Worm (Caenorhabditis elegans): ENCODE measurements around the gene unc-69.
"Not testable (repeated sequence)": the region's sequence is repeated elsewhere in the genome, so short reads cannot be mapped to it uniquely, and the experiment has no call there.

unc-69 gene

ce11 chrIII:10320228-10320705, 1.5 kb downstream of the unc-69 start:
- TF ChIP-seq efl-1 (optimal IDR thresholded peaks at IDR 0.05) = peak in 1 of 2 experiments; percentile 6
- not testable (repeated sequence) for TF ChIP-seq efl-1 (GFP tag; optimal IDR thresholded peaks at IDR 0.05 in 1 of 2)

- TF ChIP-seq efl-1 (optimal IDR thresholded peaks at IDR 0.05) (peak in 1 of 2 experiments; percentile 69), efl-1 (GFP tag; optimal IDR thresholded peaks at IDR 0.05 in 1 of 2) (peak; percentile 78 to 97), blmp-1 (tag; optimal IDR thresholded peaks at IDR 0.05) (peak; percentile 22), lin-35 (GFP tag; optimal IDR thresholded peaks at IDR 0.05) (peak; percentile 35 to 81), lsy-2 (tag; optimal IDR thresholded peaks at IDR 0.05) (peak in 1 of 2 experiments; percentile 1), rnt-1 (tag; optimal IDR thresholded peaks at IDR 0.05) (no peak), dpl-1 (GFP tag; optimal IDR thresholded peaks at IDR 0.05) (peak; percentile 57 to 75 (median 65)), F16B12.6 (tag; optimal IDR thresholded peaks at IDR 0.05) (peak; percentile 77), alr-1 (tag; optimal IDR thresholded peaks at IDR 0.05; ENCODE audit: borderline replicate concordance) (no peak)
These were observed 2.0 kb downstream of the unc-69 start, which contains the start of gene sas-7 for ce11 chrIII:10320788-10321187. Gene sas-7 (plus strand): TSS chrIII:10321019.

ce11 chrIII:10326327-10326726, 7.6 kb downstream of the unc-69 start:
- TF ChIP-seq nhr-237 (tag; optimal IDR thresholded peaks at IDR 0.05) (no peak), nhr-84 (tag; optimal IDR thresholded peaks at IDR 0.05) (no peak), swsn-7 (tag; optimal IDR thresholded peaks at IDR 0.05) (no peak), nhr-85 (tag) (no peak), rnt-1 (tag; optimal IDR thresholded peaks at IDR 0.05) (no peak), C34B4.2 (tag; optimal IDR thresholded peaks at IDR 0.05) (no peak), lir-3 (tag; optimal IDR thresholded peaks at IDR 0.05; ENCODE audit: poor library complexity) (no peak), sup-37 (GFP tag; optimal IDR thresholded peaks at IDR 0.05) (no peak), hpl-2 (GFP tag; optimal IDR thresholded peaks at IDR 0.05) (no peak), ces-1 (GFP tag; optimal IDR thresholded peaks at IDR 0.05) (no peak), lin-13 (GFP tag; optimal IDR thresholded peaks at IDR 0.05) (no peak), ceh-88 (GFP tag; IDR thresholded peaks at IDR 0.05) (no peak), mab-9 (GFP tag; IDR thresholded peaks at IDR 0.05) (no peak), isw-1 (GFP tag; IDR thresholded peaks at IDR 0.05) (no peak), nhr-90 (tag; optimal IDR thresholded peaks at IDR 0.05; ENCODE audit: poor library complexity) (no peak), grh-1 (GFP tag; IDR thresholded peaks at IDR 0.05) (no peak), lin-15B (tag; optimal IDR thresholded peaks at IDR 0.05) (no peak), dsc-1 (tag; optimal IDR thresholded peaks at IDR 0.05) (no peak)

ce11 chrIII:10328565-10329541, 10.1 kb downstream of the unc-69 start:
- TF ChIP-seq Y116A8C.19 (tag; optimal IDR thresholded peaks at IDR 0.05; ENCODE audit: borderline replicate concordance) (no peak), lin-14 (GFP tag; optimal IDR thresholded peaks at IDR 0.05) (peak; percentile 54), unc-30 (tag; optimal IDR thresholded peaks at IDR 0.05) (no peak), nhr-90 (tag; optimal IDR thresholded peaks at IDR 0.05; ENCODE audit: poor library complexity) (no peak), snpc-4 (tag; optimal IDR thresholded peaks at IDR 0.05) (no peak), mep-1 (tag; optimal IDR thresholded peaks at IDR 0.05) (peak; percentile 31), egl-27 (tag; optimal IDR thresholded peaks at IDR 0.05) (peak in 1 of 2 experiments; percentile 35), blmp-1 (tag; optimal IDR thresholded peaks at IDR 0.05) (peak; percentile 41), nhr-71 (tag; optimal IDR thresholded peaks at IDR 0.05) (peak; percentile 27), lsy-2 (tag; optimal IDR thresholded peaks at IDR 0.05) (peak in 1 of 2 experiments; percentile 1), zip-4 (GFP tag; optimal IDR thresholded peaks at IDR 0.05) (no peak), lin-39 (tag; optimal IDR thresholded peaks at IDR 0.05) (no peak), fkh-4 (tag; optimal IDR thresholded peaks at IDR 0.05; ENCODE audit: borderline replicate concordance) (no peak), nhr-84 (tag; optimal IDR thresholded peaks at IDR 0.05) (no peak), snu-23 (GFP tag; optimal IDR thresholded peaks at IDR 0.05) (peak; percentile 35), C04F5.9 (tag; optimal IDR thresholded peaks at IDR 0.05) (no peak), nhr-85 (tag) (peak; percentile 69), efl-1 (optimal IDR thresholded peaks at IDR 0.05) (peak in 1 of 2 experiments; percentile 15), efl-1 (GFP tag; optimal IDR thresholded peaks at IDR 0.05 in 1 of 2) (no peak), lin-13 (GFP tag; optimal IDR thresholded peaks at IDR 0.05) (no peak), irx-1 (tag; optimal IDR thresholded peaks at IDR 0.05) (no peak), mab-9 (GFP tag; IDR thresholded peaks at IDR 0.05) (no peak), rnt-1 (tag; optimal IDR thresholded peaks at IDR 0.05) (no peak), nhr-20 (tag; optimal IDR thresholded peaks at IDR 0.05) (peak; percentile 10), unc-98 (GFP tag; IDR thresholded peaks at IDR 0.05) (no peak), F16B12.6 (tag; optimal IDR thresholded peaks at IDR 0.05) (no peak), xbp-1 (tag; optimal IDR thresholded peaks at IDR 0.05) (no peak), lin-15B (tag; optimal IDR thresholded peaks at IDR 0.05) (no peak)
